Fruit fly (Drosophila melanogaster): ENCODE data around the gene CG9213.

CG9213 gene

dm6 chrX:15532062-15532461 lies 42.3 kb downstream of the CG9213 start (continued):
- TF ChIP-seq CG8290 (GFP tag; optimal IDR thresholded peaks at IDR 0.05) = no peak
- TF ChIP-seq CG8290 (tag; optimal IDR thresholded peaks at IDR 0.05) = peak in 1 of 2 experiments; percentile 40
- peak; percentile 53; the same call in 1 of the 2 replicates for TF ChIP-seq HLH3B (GFP tag; IDR thresholded peaks at IDR 0.05)
- peak; percentile 22; the same call in 1 of the 3 replicates for TF ChIP-seq CG7357 (GFP tag; IDR thresholded peaks at IDR 0.05)
- TF ChIP-seq CG1233 (GFP tag; optimal IDR thresholded peaks at IDR 0.05) = no peak
- TF ChIP-seq Ada2b (GFP tag; IDR thresholded peaks at IDR 0.05) = peak; percentile 60
- no peak for TF ChIP-seq CG11247 (GFP tag; IDR thresholded peaks at IDR 0.05)
- peak; percentile 62 for TF ChIP-seq Sox102F (GFP tag; optimal IDR thresholded peaks at IDR 0.05)
- TF ChIP-seq scrt (GFP tag; optimal IDR thresholded peaks at IDR 0.05) = peak; percentile 5
- TF ChIP-seq unpg (GFP tag; optimal IDR thresholded peaks at IDR 0.05) = peak; percentile 45
- TF ChIP-seq CG14014 (GFP tag; IDR thresholded peaks at IDR 0.05) = 0 out of 2 replicates have a peak, but pooled peaks have one; percentile 29
- TF ChIP-seq slbo (GFP tag; IDR thresholded peaks at IDR 0.05) = peak; percentile 67
- peak; percentile 26; the same call in 1 of the 2 replicates for TF ChIP-seq MBD-R2 (GFP tag; IDR thresholded peaks at IDR 0.05)
- 0 out of 3 replicates have a peak, but pooled peaks have one; percentile 60 for TF ChIP-seq Mrtf (GFP tag; IDR thresholded peaks at IDR 0.05)
- 0 out of 2 replicates have a peak, but pooled peaks have one; percentile 12 for TF ChIP-seq CG32772 (GFP tag; IDR thresholded peaks at IDR 0.05)
- no peak for TF ChIP-seq CG6813 (GFP tag; optimal IDR thresholded peaks at IDR 0.05)
- TF ChIP-seq hth (optimal IDR thresholded peaks at IDR 0.05) = no peak
- TF ChIP-seq Pdp1 (GFP tag; optimal IDR thresholded peaks at IDR 0.05) = peak; percentile 25 to 45
- no peak for TF ChIP-seq pfk (GFP tag; optimal IDR thresholded peaks at IDR 0.05)
- TF ChIP-seq stc (GFP tag; IDR thresholded peaks at IDR 0.05) = 0 out of 2 replicates have a peak, but pooled peaks have one; percentile 31
- TF ChIP-seq CG12071 (GFP tag; optimal IDR thresholded peaks at IDR 0.05) = peak; percentile 17
- no peak for TF ChIP-seq dan (GFP tag; IDR thresholded peaks at IDR 0.05)
- TF ChIP-seq Rx (GFP tag; IDR thresholded peaks at IDR 0.05) = 0 out of 2 replicates have a peak, but pooled peaks have one; percentile 13
- peak; percentile 54 for TF ChIP-seq ind (GFP tag; optimal IDR thresholded peaks at IDR 0.05)
- TF ChIP-seq Trl (optimal IDR thresholded peaks at IDR 0.05) = no peak
- TF ChIP-seq Trl (GFP tag; optimal IDR thresholded peaks at IDR 0.05) = peak; percentile 2
- peak; percentile 44 for TF ChIP-seq CG13424 (tag; optimal IDR thresholded peaks at IDR 0.05)
- no peak for TF ChIP-seq pan (optimal IDR thresholded peaks at IDR 0.05)
- peak in 1 of 2 experiments; percentile 68 for TF ChIP-seq pan (GFP tag; optimal IDR thresholded peaks at IDR 0.05 in 1 of 2, IDR thresholded peaks at IDR 0.05 in 1 of 2)
- peak; percentile 34 for TF ChIP-seq ATbp (GFP tag; optimal IDR thresholded peaks at IDR 0.05)
- TF ChIP-seq CG13296 (GFP tag; optimal IDR thresholded peaks at IDR 0.05) = no peak
- peak; percentile 48; the same call in 1 of the 3 replicates for TF ChIP-seq sr (GFP tag; IDR thresholded peaks at IDR 0.05)
- TF ChIP-seq row (GFP tag; IDR thresholded peaks at IDR 0.05) = peak; percentile 68
- TF ChIP-seq CG18262 (tag; optimal IDR thresholded peaks at IDR 0.05) = peak; percentile 10
- TF ChIP-seq prd (optimal IDR thresholded peaks at IDR 0.05) = no peak
- TF ChIP-seq prd (GFP tag; IDR thresholded peaks at IDR 0.05) = peak; percentile 41; the same call in 1 of the 3 replicates
- peak; percentile 39 for TF ChIP-seq Oli (tag; optimal IDR thresholded peaks at IDR 0.05)
- peak; percentile 79 for TF ChIP-seq ci (GFP tag; IDR thresholded peaks at IDR 0.05)
- TF ChIP-seq pum (GFP tag; optimal IDR thresholded peaks at IDR 0.05) = peak; percentile 3
- no peak for TF ChIP-seq Sry-δ (GFP tag; optimal IDR thresholded peaks at IDR 0.05)
- peak; percentile 30 for TF ChIP-seq Antp (GFP tag; optimal IDR thresholded peaks at IDR 0.05)
- no peak for TF ChIP-seq CG6854 (GFP tag; optimal IDR thresholded peaks at IDR 0.05)
- peak; percentile 59 for TF ChIP-seq Ptx1 (GFP tag; IDR thresholded peaks at IDR 0.05)
- TF ChIP-seq fd96Cb (tag; optimal IDR thresholded peaks at IDR 0.05) = peak; percentile 24
- no peak for TF ChIP-seq CG10654 (GFP tag; optimal IDR thresholded peaks at IDR 0.05)
- TF ChIP-seq H2.0 (GFP tag; IDR thresholded peaks at IDR 0.05) = peak; percentile 49
- TF ChIP-seq CG14441 (GFP tag; IDR thresholded peaks at IDR 0.05) = peak; percentile 49; the same call in 1 of the 2 replicates
- 0 out of 3 replicates have a peak, but pooled peaks have one; percentile 41 for TF ChIP-seq CG34422 (GFP tag; IDR thresholded peaks at IDR 0.05)
- TF ChIP-seq CG4730 (GFP tag; IDR thresholded peaks at IDR 0.05) = 0 out of 2 replicates have a peak, but pooled peaks have one; percentile 23
- peak; percentile 17 for TF ChIP-seq CG3281 (GFP tag; optimal IDR thresholded peaks at IDR 0.05)
- TF ChIP-seq CG11504 (tag; optimal IDR thresholded peaks at IDR 0.05) = peak; percentile 63
- peak; percentile 37 for TF ChIP-seq CoRest (tag; optimal IDR thresholded peaks at IDR 0.05)
